Worm (Caenorhabditis elegans): ENCODE results near the gene peb-1.

The peb-1 gene

DNA sequence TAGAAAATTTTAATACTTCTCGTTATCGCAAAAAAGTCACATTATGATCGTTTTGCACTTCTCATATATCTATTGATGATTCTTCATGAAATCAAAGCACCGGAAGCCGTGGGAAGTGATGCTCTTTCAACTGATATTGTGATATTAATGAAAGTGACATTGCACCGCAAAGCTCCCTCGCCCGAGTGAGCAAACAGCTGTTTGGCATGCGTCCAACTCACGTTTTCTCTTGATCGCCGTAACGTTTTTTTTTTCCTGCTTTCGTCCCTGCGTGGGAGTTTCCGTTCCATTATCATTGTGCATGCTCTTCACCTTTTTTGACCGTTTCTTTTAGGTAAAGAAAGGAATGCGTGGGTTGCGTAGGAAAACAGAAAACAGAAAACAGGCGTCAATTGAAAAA, 22.0 kb upstream of the peb-1 start:
- no peak for TF ChIP-seq nhr-25 (tag; optimal IDR thresholded peaks at IDR 0.05)
- TF ChIP-seq jun-1 (tag; optimal IDR thresholded peaks at IDR 0.05): no peak
- no peak for TF ChIP-seq fkh-2 (tag; optimal IDR thresholded peaks at IDR 0.05)
- TF ChIP-seq R02D3.7 (tag; optimal IDR thresholded peaks at IDR 0.05): no peak
- no peak for TF ChIP-seq ZK546.5 (tag; optimal IDR thresholded peaks at IDR 0.05)
- TF ChIP-seq egl-27 (tag; optimal IDR thresholded peaks at IDR 0.05): no peak
- TF ChIP-seq nhr-12 (tag; optimal IDR thresholded peaks at IDR 0.05): no peak
- no peak for TF ChIP-seq elt-2 (tag; optimal IDR thresholded peaks at IDR 0.05)
- no peak for TF ChIP-seq ceh-82 (tag; optimal IDR thresholded peaks at IDR 0.05)
- TF ChIP-seq lsy-12 (tag; optimal IDR thresholded peaks at IDR 0.05): no peak
- TF ChIP-seq mml-1 (tag; optimal IDR thresholded peaks at IDR 0.05): no peak
- no peak for TF ChIP-seq ceh-9 (tag; optimal IDR thresholded peaks at IDR 0.05)
- TF ChIP-seq unc-39 (tag; optimal IDR thresholded peaks at IDR 0.05): no peak
- TF ChIP-seq nhr-11 (tag; optimal IDR thresholded peaks at IDR 0.05): no peak

DNA sequence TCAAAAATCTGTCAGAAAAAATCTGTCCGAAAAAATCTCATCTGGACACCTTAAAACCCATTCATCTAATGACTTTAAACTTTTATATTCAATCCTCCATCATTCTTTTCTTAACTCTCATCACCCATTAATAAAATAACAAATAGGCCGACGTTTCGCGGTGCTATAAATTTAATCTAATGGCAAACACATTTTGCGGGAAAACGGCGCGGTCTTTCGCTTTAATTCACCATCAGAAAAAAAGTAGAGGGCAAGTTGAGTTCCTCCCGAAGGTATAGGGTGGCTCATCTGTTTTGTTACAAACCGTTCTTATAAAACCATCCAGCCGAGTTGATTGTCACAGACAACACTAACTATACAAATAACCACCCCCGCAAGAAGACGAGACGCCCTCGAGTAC, 20.1 kb upstream of the peb-1 start:
- TF ChIP-seq unc-39 (tag; optimal IDR thresholded peaks at IDR 0.05) (no peak), ceh-9 (tag; optimal IDR thresholded peaks at IDR 0.05) (no peak), lin-39 (tag; optimal IDR thresholded peaks at IDR 0.05) (no peak), nhr-12 (tag; optimal IDR thresholded peaks at IDR 0.05) (no peak), eor-1 (tag; optimal IDR thresholded peaks at IDR 0.05) (no peak), sea-2 (GFP tag; optimal IDR thresholded peaks at IDR 0.05) (no peak), nhr-25 (tag; optimal IDR thresholded peaks at IDR 0.05) (no peak), ama-1 (optimal IDR thresholded peaks at IDR 0.05) (no peak), nhr-77 (tag; optimal IDR thresholded peaks at IDR 0.05) (no peak)

DNA sequence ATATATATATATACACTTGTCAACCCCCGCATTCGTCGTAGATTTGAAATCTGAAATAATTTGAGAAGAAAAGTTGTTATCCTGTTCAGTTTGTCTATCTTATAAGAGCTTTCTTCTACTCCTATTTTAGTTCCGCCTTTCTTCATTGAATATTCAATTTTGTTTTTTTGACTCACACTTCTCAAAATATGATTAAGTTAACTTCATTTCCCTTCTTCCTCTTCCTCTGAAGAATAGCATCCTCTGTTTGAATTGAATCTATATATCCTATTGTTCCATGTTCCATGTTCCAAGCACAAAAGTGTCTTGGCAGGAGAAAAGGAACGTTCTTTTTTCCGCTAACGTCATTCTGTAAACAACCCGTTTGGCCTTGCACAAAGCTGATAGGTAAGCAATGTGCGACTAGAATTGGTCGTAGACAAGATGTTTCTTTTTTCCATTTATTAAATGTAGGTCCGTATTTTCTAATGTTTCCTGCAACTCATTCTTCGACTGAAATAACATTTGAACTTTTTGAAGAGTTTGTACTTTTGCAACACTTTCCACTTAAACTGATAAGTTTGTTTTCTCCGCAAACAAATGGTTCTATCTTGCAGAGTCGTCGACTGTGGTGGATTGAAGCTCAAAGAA, 18.8 kb upstream of the peb-1 start, which contains the start of gene gap-1:
Gene gap-1 (plus strand): TSS at position 580 of the 630 bp plus-strand sequence.
- TF ChIP-seq fkh-10 (GFP tag; optimal IDR thresholded peaks at IDR 0.05) (peak; percentile 77), nhr-43 (tag; optimal IDR thresholded peaks at IDR 0.05; ENCODE audit: poor library complexity, severe bottlenecking) (no peak), pha-4 (tag; optimal IDR thresholded peaks at IDR 0.05) (peak; percentile 45), sea-2 (GFP tag; optimal IDR thresholded peaks at IDR 0.05) (no peak)

DNA sequence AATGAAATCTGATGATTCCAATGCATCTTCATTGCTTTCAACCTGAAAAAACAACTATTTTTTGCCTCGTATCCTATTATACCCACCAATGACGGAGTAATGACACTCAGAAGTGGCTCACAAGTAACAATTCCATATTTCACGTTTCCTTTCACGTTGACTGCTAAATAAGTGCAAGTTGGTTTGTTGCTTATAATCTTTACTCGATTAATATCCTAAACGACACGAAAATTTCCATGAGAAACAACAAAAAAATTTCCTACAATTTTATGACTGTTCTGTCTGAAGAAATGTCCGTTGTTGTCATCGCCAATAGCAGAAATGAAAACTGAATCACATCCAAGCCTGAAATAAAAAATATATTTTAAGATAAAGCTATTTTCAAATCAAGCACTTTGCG, 13.4 kb upstream of the peb-1 start:
- no peak for TF ChIP-seq unc-39 (tag; optimal IDR thresholded peaks at IDR 0.05)
- no peak for TF ChIP-seq ztf-4 (tag; optimal IDR thresholded peaks at IDR 0.05)
- TF ChIP-seq ceh-16 (tag; optimal IDR thresholded peaks at IDR 0.05): no peak
- no peak for TF ChIP-seq mml-1 (tag; optimal IDR thresholded peaks at IDR 0.05)
- TF ChIP-seq lin-39 (tag; optimal IDR thresholded peaks at IDR 0.05): no peak
- TF ChIP-seq egl-5 (tag; optimal IDR thresholded peaks at IDR 0.05): no peak
- no peak for TF ChIP-seq unc-62 (GFP tag; optimal IDR thresholded peaks at IDR 0.05)
- no peak for TF ChIP-seq fos-1 (tag; optimal IDR thresholded peaks at IDR 0.05)

DNA sequence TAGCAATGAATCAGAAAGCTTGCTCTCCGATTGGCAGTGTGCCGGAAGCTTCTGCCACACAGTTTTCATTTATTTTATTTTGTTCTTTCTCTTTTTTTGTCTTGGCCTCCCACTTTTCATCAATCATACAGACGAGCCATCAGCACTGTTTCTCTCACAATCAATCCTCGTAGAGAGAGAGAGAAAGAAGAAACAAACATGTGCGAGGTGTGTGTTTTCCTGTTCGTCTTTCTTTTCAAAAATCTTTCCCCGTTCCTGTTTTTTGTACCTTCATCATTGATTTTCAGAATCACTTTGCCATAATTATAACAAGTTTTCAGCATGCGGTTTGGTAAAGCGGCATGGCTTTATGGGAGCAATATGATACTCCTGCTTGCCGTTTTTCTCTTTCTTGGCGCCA, 11.7 kb upstream of the peb-1 start, which contains the start of gene T24C12.1:
Gene T24C12.1 (plus strand): TSS at position 301 of the 400 bp plus-strand sequence.
- no peak for TF ChIP-seq ama-1 (optimal IDR thresholded peaks at IDR 0.05)
- no peak for TF ChIP-seq nhr-67 (tag; optimal IDR thresholded peaks at IDR 0.05)
- no peak for TF ChIP-seq nhr-43 (tag; optimal IDR thresholded peaks at IDR 0.05; ENCODE audit: poor library complexity, severe bottlenecking)
- TF ChIP-seq egl-5 (tag; optimal IDR thresholded peaks at IDR 0.05): no peak
- no peak for TF ChIP-seq elt-1 (tag; optimal IDR thresholded peaks at IDR 0.05)
- no peak for TF ChIP-seq nhr-23 (tag; optimal IDR thresholded peaks at IDR 0.05)
- TF ChIP-seq nhr-11 (tag; optimal IDR thresholded peaks at IDR 0.05): no peak
- TF ChIP-seq elt-3 (tag; optimal IDR thresholded peaks at IDR 0.05): no peak
- no peak for TF ChIP-seq pqm-1 (tag; optimal IDR thresholded peaks at IDR 0.05)
- no peak for TF ChIP-seq sea-2 (GFP tag; optimal IDR thresholded peaks at IDR 0.05)
- TF ChIP-seq nfya-1 (tag; optimal IDR thresholded peaks at IDR 0.05; ENCODE audit: insufficient read depth): no peak
- no peak for TF ChIP-seq lin-39 (tag; optimal IDR thresholded peaks at IDR 0.05)
- TF ChIP-seq R02D3.7 (tag; optimal IDR thresholded peaks at IDR 0.05): no peak
- no peak for TF ChIP-seq nhr-12 (tag; optimal IDR thresholded peaks at IDR 0.05)
- TF ChIP-seq nhr-237 (tag; optimal IDR thresholded peaks at IDR 0.05): no peak
- no peak for TF ChIP-seq mml-1 (tag; optimal IDR thresholded peaks at IDR 0.05)
- no peak for TF ChIP-seq egl-27 (tag; optimal IDR thresholded peaks at IDR 0.05)
- TF ChIP-seq daf-12 (tag; optimal IDR thresholded peaks at IDR 0.05): no peak
- no peak for TF ChIP-seq unc-39 (tag; optimal IDR thresholded peaks at IDR 0.05)
